Fruit fly (Drosophila melanogaster) whole organism, embryonic: ENCODE results near the gene msd1.
A peak's percentile ranks its signal among the peaks of the same experiment; 100 is the strongest.

Experiments
- Ada2b ChIP-seq: fragments of 200-800 bp; sonication (Bioruptor generic); IDR thresholded peaks from 2 replicates; pipeline ENCODE4 v1.3.6; 2022; ENCODE audit warnings: missing biosample characterization, missing genetic modification characterization
- Adf1 ChIP-seq: fragments of 200-800 bp; sonication (Bioruptor generic); IDR thresholded peaks from 2 replicates; pipeline ENCODE4 v1.3.6; 2022; ENCODE audit warnings: missing biosample characterization, missing genetic modification characterization
- Atf-2 ChIP-seq: fragments of 200-800 bp; sonication (Bioruptor generic); optimal IDR thresholded peaks from 2 replicates; lab custom pipeline; 2016; ENCODE audit warnings: missing biosample characterization, missing genetic modification characterization
- Bdp1 ChIP-seq: fragments of 200-800 bp; sonication (Bioruptor generic); optimal IDR thresholded peaks from 3 replicates; lab custom pipeline; 2016; ENCODE audit warnings: missing biosample characterization, missing genetic modification characterization
- CG11085 ChIP-seq: fragments of 200-800 bp; sonication (Bioruptor generic); IDR thresholded peaks from 2 replicates; pipeline ENCODE4 v1.3.6; 2022; ENCODE audit warnings: missing biosample characterization, missing genetic modification characterization
- CG11504 ChIP-seq: fragments of 200-800 bp; sonication (Bioruptor generic); optimal IDR thresholded peaks from 3 replicates; lab custom pipeline; 2019; ENCODE audit warnings: missing biosample characterization, mild to moderate bottlenecking, missing genetic modification characterization, moderate library complexity
- CG11695 ChIP-seq: fragments of 200-800 bp; sonication (Bioruptor generic); IDR thresholded peaks from 3 replicates; pipeline ENCODE4 v1.3.6; 2022; ENCODE audit warnings: missing biosample characterization, missing genetic modification characterization
- CG13296 ChIP-seq: fragments of 200-800 bp; sonication (Bioruptor generic); optimal IDR thresholded peaks from 3 replicates; lab custom pipeline; 2018; ENCODE audit warnings: missing biosample characterization, mild to moderate bottlenecking, missing genetic modification characterization
- CG1647 ChIP-seq: fragments of 200-800 bp; sonication (Bioruptor generic); optimal IDR thresholded peaks from 3 replicates; lab custom pipeline; 2016; ENCODE audit warnings: missing biosample characterization, missing genetic modification characterization
- CG1832 ChIP-seq: fragments of 200-800 bp; sonication (Bioruptor generic); optimal IDR thresholded peaks from 2 replicates; lab custom pipeline; 2017; ENCODE audit warnings: missing biosample characterization, mild to moderate bottlenecking, missing genetic modification characterization, inconsistent platforms
- CG2678 ChIP-seq: fragments of 200-800 bp; sonication (Bioruptor generic); optimal IDR thresholded peaks from 3 replicates; lab custom pipeline; 2019; ENCODE audit warnings: missing biosample characterization, mild to moderate bottlenecking, missing genetic modification characterization, moderate library complexity
- CG30403 ChIP-seq: fragments of 200-800 bp; sonication (Bioruptor generic); optimal IDR thresholded peaks from 3 replicates; lab custom pipeline; 2016; ENCODE audit warnings: missing biosample characterization, missing genetic modification characterization
- CG31224 ChIP-seq: fragments of 200-800 bp; sonication (Bioruptor generic); IDR thresholded peaks from 2 replicates; pipeline ENCODE4 v1.3.6; 2022; ENCODE audit warnings: missing biosample characterization, missing genetic modification characterization
- CG31441 ChIP-seq: fragments of 200-800 bp; sonication (Bioruptor generic); IDR thresholded peaks from 2 replicates; pipeline ENCODE4 v1.3.6; 2022; ENCODE audit warnings: missing biosample characterization, missing genetic modification characterization
- CG34376 ChIP-seq: fragments of 200-800 bp; sonication (Bioruptor generic); optimal IDR thresholded peaks from 2 replicates; lab custom pipeline; 2018; ENCODE audit warnings: missing biosample characterization, mild to moderate bottlenecking, missing genetic modification characterization
- CG4424 ChIP-seq: fragments of 200-800 bp; sonication (Bioruptor generic); optimal IDR thresholded peaks from 3 replicates; lab custom pipeline; 2016; ENCODE audit warnings: missing biosample characterization, missing genetic modification characterization
- CG5180 ChIP-seq: fragments of 200-800 bp; sonication (Bioruptor generic); optimal IDR thresholded peaks from 3 replicates; lab custom pipeline; 2017; ENCODE audit warnings: missing biosample characterization, missing genetic modification characterization, mild to moderate bottlenecking, moderate library complexity, missing genetic modification reagents
- CG7928 ChIP-seq: fragments of 200-800 bp; sonication (Bioruptor generic); optimal IDR thresholded peaks from 2 replicates; lab custom pipeline; 2017; ENCODE audit warnings: missing biosample characterization, mild to moderate bottlenecking, missing genetic modification characterization
- D19A ChIP-seq: fragments of 200-800 bp; optimal IDR thresholded peaks from 3 replicates; lab custom pipeline; 2019; ENCODE audit warnings: missing biosample characterization, mild to moderate bottlenecking, missing genetic modification characterization, moderate library complexity
- Dad ChIP-seq: fragments of 200-800 bp; sonication (Bioruptor generic); optimal IDR thresholded peaks from 3 replicates; lab custom pipeline; 2016; ENCODE audit warnings: missing biosample characterization, missing genetic modification characterization
- Deaf1 ChIP-seq: fragments of 200-800 bp; optimal IDR thresholded peaks from 3 replicates; lab custom pipeline; 2019; ENCODE audit warnings: missing biosample characterization, mild to moderate bottlenecking, missing genetic modification characterization, moderate library complexity
- Dip3 ChIP-seq: fragments of 200-800 bp; sonication (Bioruptor generic); optimal IDR thresholded peaks from 3 replicates; lab custom pipeline; 2016; ENCODE audit warnings: missing biosample characterization, missing genetic modification characterization
- Doc3 ChIP-seq: fragments of 200-800 bp; sonication (Bioruptor generic); IDR thresholded peaks from 3 replicates; pipeline ENCODE4 v1.3.6; 2022; ENCODE audit warnings: missing biosample characterization, missing genetic modification characterization; ENCODE audit not compliant: partially characterized antibody
- Dp ChIP-seq: fragments of 200-800 bp; sonication (Bioruptor generic); optimal IDR thresholded peaks from 2 replicates; lab custom pipeline; 2018; ENCODE audit warnings: missing biosample characterization, mild to moderate bottlenecking, missing genetic modification characterization, moderate library complexity
- Dref ChIP-seq: fragments of 200-800 bp; sonication (Bioruptor generic); IDR thresholded peaks from 2 replicates; pipeline ENCODE4 v1.3.6; 2022; ENCODE audit warnings: missing biosample characterization, missing genetic modification characterization
- Ets97D ChIP-seq: fragments of 200-800 bp; sonication (Bioruptor generic); optimal IDR thresholded peaks from 3 replicates; lab custom pipeline; 2016; ENCODE audit warnings: missing biosample characterization, missing genetic modification characterization
- HHEX ChIP-seq: fragments of 200-800 bp; sonication (Bioruptor generic); optimal IDR thresholded peaks from 3 replicates; lab custom pipeline; 2017; ENCODE audit warnings: missing biosample characterization, mild to moderate bottlenecking, missing genetic modification characterization, missing genetic modification reagents
- HmgD ChIP-seq: fragments of 200-800 bp; sonication (Bioruptor generic); optimal IDR thresholded peaks from 3 replicates; lab custom pipeline; 2016; ENCODE audit warnings: missing biosample characterization, missing genetic modification characterization
- HmgZ ChIP-seq: fragments of 200-800 bp; sonication (Bioruptor generic); optimal IDR thresholded peaks from 2 replicates; lab custom pipeline; 2018; ENCODE audit warnings: missing biosample characterization, mild to moderate bottlenecking, missing genetic modification characterization
- Jarid2 ChIP-seq: fragments of 200-800 bp; sonication (Bioruptor generic); optimal IDR thresholded peaks from 3 replicates; lab custom pipeline; 2017; ENCODE audit warnings: mild to moderate bottlenecking, missing biosample characterization, missing genetic modification reagents, missing genetic modification characterization
- Lhr ChIP-seq: fragments of 200-800 bp; sonication (Bioruptor generic); optimal IDR thresholded peaks from 3 replicates; lab custom pipeline; 2017; ENCODE audit warnings: mild to moderate bottlenecking, missing biosample characterization, missing genetic modification reagents, missing genetic modification characterization
- Mes4 ChIP-seq: fragments of 200-800 bp; sonication (Bioruptor generic); optimal IDR thresholded peaks from 2 replicates; lab custom pipeline; 2016; ENCODE audit warnings: missing biosample characterization, missing genetic modification characterization
- Myb ChIP-seq: fragments of 200-800 bp; sonication (Bioruptor generic); optimal IDR thresholded peaks from 2 replicates; lab custom pipeline; 2016; ENCODE audit warnings: missing biosample characterization, missing genetic modification characterization
- Nf-YA ChIP-seq: fragments of 200-800 bp; sonication (Bioruptor generic); IDR thresholded peaks from 2 replicates; pipeline ENCODE4 v1.3.6; 2022; ENCODE audit warnings: missing biosample characterization, missing genetic modification characterization
- Nf-YB ChIP-seq: fragments of 200-800 bp; sonication (Bioruptor generic); optimal IDR thresholded peaks from 3 replicates; lab custom pipeline; 2019; ENCODE audit warnings: missing biosample characterization, mild to moderate bottlenecking, missing genetic modification characterization, moderate library complexity
- Poxn ChIP-seq: fragments of 200-800 bp; sonication (Bioruptor generic); IDR thresholded peaks from 2 replicates; pipeline ENCODE4 v1.3.6; 2022; ENCODE audit warnings: missing biosample characterization, missing genetic modification characterization
- Sin3A ChIP-seq: fragments of >200 bp; optimal IDR thresholded peaks from 2 replicates; lab custom pipeline; 2018
- Xrp1 ChIP-seq: fragments of 200-800 bp; sonication (Bioruptor generic); IDR thresholded peaks from 2 replicates; pipeline ENCODE4 v1.3.6; 2022; ENCODE audit warnings: missing biosample characterization, missing genetic modification characterization
- bbx ChIP-seq: fragments of 200-800 bp; sonication (Bioruptor generic); IDR thresholded peaks from 2 replicates; pipeline ENCODE4 v1.3.6; 2022; ENCODE audit warnings: missing biosample characterization, missing genetic modification characterization; ENCODE audit not compliant: partially characterized antibody
- cad ChIP-seq: fragments of >200 bp; optimal IDR thresholded peaks from 2 replicates; lab custom pipeline; 2017; ENCODE audit warnings: missing biosample characterization, missing genetic modification characterization
- chif ChIP-seq, 2 experiments: fragments of 200-800 bp; sonication (Bioruptor generic); optimal IDR thresholded peaks; 3 replicates each; lab custom pipeline; 2016; ENCODE audit warnings: missing biosample characterization in 2 of 2, missing genetic modification characterization in 2 of 2
- croc ChIP-seq: fragments of 200-800 bp; sonication (Bioruptor generic); conservative IDR thresholded peaks from 3 replicates; pipeline ENCODE4 v1.3.6; 2022; ENCODE audit warnings: missing biosample characterization, missing genetic modification characterization
- fru ChIP-seq: fragments of >200 bp; optimal IDR thresholded peaks from 2 replicates; lab custom pipeline; 2017
- lov ChIP-seq, 2 experiments: fragments of 200-800 bp in 1 of 2; fragments of >200 bp in 1 of 2; sonication (Bioruptor generic) in 1 of 2; IDR thresholded peaks in 1 of 2; optimal IDR thresholded peaks in 1 of 2; 2 replicates in 1 of 2; 3 replicates in 1 of 2; pipeline versions ENCODE4 v1.3.6 to Lab custom; 2017 to 2022; ENCODE audit warnings: missing biosample characterization in 1 of 2, missing genetic modification characterization in 1 of 2
- pita ChIP-seq: fragments of 200-800 bp; sonication (Bioruptor generic); optimal IDR thresholded peaks from 2 replicates; lab custom pipeline; 2017; ENCODE audit warnings: missing biosample characterization, mild to moderate bottlenecking, missing genetic modification characterization
- pnt ChIP-seq: fragments of 200-800 bp; sonication (Bioruptor generic); optimal IDR thresholded peaks from 3 replicates; lab custom pipeline; 2016; ENCODE audit warnings: missing biosample characterization, missing genetic modification characterization
- pros ChIP-seq: fragments of 200-800 bp; sonication (Bioruptor generic); optimal IDR thresholded peaks from 3 replicates; lab custom pipeline; 2019; ENCODE audit warnings: missing biosample characterization, mild to moderate bottlenecking, missing genetic modification characterization, moderate library complexity
- psq ChIP-seq: fragments of 200-800 bp; sonication (Bioruptor generic); optimal IDR thresholded peaks from 2 replicates; lab custom pipeline; 2017; ENCODE audit warnings: missing biosample characterization, missing genetic modification characterization
- ranshi ChIP-seq: fragments of 200-800 bp; sonication (Bioruptor generic); IDR thresholded peaks from 2 replicates; pipeline ENCODE4 v1.3.6; 2022; ENCODE audit warnings: missing biosample characterization, missing genetic modification characterization
- sens ChIP-seq: fragments of 200-800 bp; sonication (Bioruptor generic); peaks from one replicate; lab custom pipeline; 2016; ENCODE audit warnings: missing biosample characterization, missing genetic modification characterization
- twi ChIP-seq: fragments of 200-800 bp; optimal IDR thresholded peaks from 2 replicates; lab custom pipeline; 2019; ENCODE audit warnings: missing biosample characterization, mild to moderate bottlenecking, missing genetic modification characterization, moderate library complexity
- wek ChIP-seq: fragments of 200-800 bp; sonication (Bioruptor generic); optimal IDR thresholded peaks from 3 replicates; lab custom pipeline; 2018; ENCODE audit warnings: missing biosample characterization, mild to moderate bottlenecking, missing genetic modification characterization, moderate library complexity

msd1 gene

DNA sequence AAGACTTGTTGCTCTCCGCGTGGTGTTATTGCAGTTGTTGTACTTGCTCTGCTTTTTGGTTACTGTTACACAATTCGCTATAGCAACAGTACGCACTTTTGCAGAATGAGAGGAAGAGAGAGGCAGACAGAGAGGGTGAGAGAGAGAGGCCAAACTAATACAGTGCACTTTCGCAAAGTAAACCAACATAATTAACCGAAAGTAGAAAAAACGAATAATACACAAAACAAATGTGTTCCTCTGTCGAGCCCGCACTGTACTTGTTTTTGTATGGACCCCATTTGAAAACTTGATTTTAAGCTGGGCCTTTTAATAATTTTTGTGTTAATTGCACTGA lies 3.9 kb downstream of the msd1 start (continued):
- TF ChIP-seq CG11085: peak; percentile 37; the same call in 1 of the 2 replicates
- TF ChIP-seq CG34376 (GFP tag; lab: Kevin White, UChicago): no peak
- TF ChIP-seq Nf-YB (GFP tag; lab: Kevin White, UChicago): no peak
- peak; percentile 55 for TF ChIP-seq CG13296 (GFP tag; lab: Kevin White, UChicago)
- TF ChIP-seq Dip3 (GFP tag; lab: Kevin White, UChicago): no peak
- no peak for TF ChIP-seq wek (GFP tag; lab: Kevin White, UChicago)
- peak; percentile 54; the same call in 1 of the 2 replicates for TF ChIP-seq ranshi (GFP tag; lab: Robert Waterston, UW)
- no peak for TF ChIP-seq Dp (GFP tag; lab: Kevin White, UChicago)
- TF ChIP-seq CG5180: no peak
- no peak for TF ChIP-seq lov (optimal IDR thresholded peaks at IDR 0.05; lab: Kevin White, UChicago)
- 0 out of 3 replicates have a peak, but pooled peaks have one; percentile 27 for TF ChIP-seq lov (GFP tag; IDR thresholded peaks at IDR 0.05; lab: Robert Waterston, UW)
- peak; percentile 49 for TF ChIP-seq CG1647
- TF ChIP-seq CG1832 (GFP tag; lab: Kevin White, UChicago): no peak
- TF ChIP-seq Bdp1 (GFP tag; lab: Kevin White, UChicago): no peak
- TF ChIP-seq CG31224 (GFP tag; lab: Robert Waterston, UW): peak; percentile 54
- peak; percentile 29 for TF ChIP-seq CG30403 (GFP tag; lab: Kevin White, UChicago)
- 0 out of 3 replicates have a peak, but pooled peaks have one; percentile 33 for TF ChIP-seq CG11695 (GFP tag; lab: Robert Waterston, UW)
- TF ChIP-seq Poxn (GFP tag; lab: Robert Waterston, UW): no peak
- TF ChIP-seq CG31441 (GFP tag; lab: Robert Waterston, UW): no peak
- no peak for TF ChIP-seq D19A (tag; lab: Kevin White, UChicago)
- peak; percentile 39 for TF ChIP-seq CG2678 (tag; lab: Kevin White, UChicago)
- TF ChIP-seq HmgZ: no peak
- TF ChIP-seq cad (GFP tag; lab: Kevin White, UChicago): no peak
- no peak for TF ChIP-seq Deaf1 (tag; lab: Kevin White, UChicago)
- TF ChIP-seq Ada2b (GFP tag; lab: Robert Waterston, UW): peak; percentile 71
- TF ChIP-seq bbx (GFP tag; lab: Robert Waterston, UW): no peak
- no peak for TF ChIP-seq Jarid2 (GFP tag; lab: Kevin White, UChicago)
- TF ChIP-seq CG11504 (tag; lab: Kevin White, UChicago): no peak
- no peak for TF ChIP-seq CG4424 (GFP tag; lab: Kevin White, UChicago)
- TF ChIP-seq Dref: no peak
- TF ChIP-seq fru (lab: Kevin White, UChicago): no peak
- TF ChIP-seq HmgD: no peak
- no peak for TF ChIP-seq chif (GFP tag; optimal IDR thresholded peaks at IDR 0.05; lab: Kevin White, UChicago)
- no peak for TF ChIP-seq Sin3A (lab: Kevin White, UChicago)
- TF ChIP-seq Lhr (GFP tag; lab: Kevin White, UChicago): no peak
- no peak for TF ChIP-seq HHEX (GFP tag; lab: Kevin White, UChicago)
- peak; percentile 49 for TF ChIP-seq Atf-2
- no peak for TF ChIP-seq Ets97D (GFP tag; lab: Kevin White, UChicago)
- TF ChIP-seq psq (GFP tag; lab: Kevin White, UChicago): no peak
- no peak for TF ChIP-seq Dad (GFP tag; lab: Kevin White, UChicago)
- TF ChIP-seq sens: peak; percentile 10
- no peak for TF ChIP-seq CG7928 (GFP tag; lab: Kevin White, UChicago)
- TF ChIP-seq Xrp1 (GFP tag; lab: Robert Waterston, UW): peak; percentile 70
- TF ChIP-seq Myb (GFP tag; lab: Kevin White, UChicago): no peak
- no peak for TF ChIP-seq pita (GFP tag; lab: Kevin White, UChicago)
- TF ChIP-seq pnt (GFP tag; lab: Kevin White, UChicago): peak; percentile 37
- TF ChIP-seq croc (GFP tag; lab: Robert Waterston, UW): no peak
- TF ChIP-seq Adf1 (GFP tag; lab: Robert Waterston, UW): peak; percentile 9; the same call in 1 of the 2 replicates
- no peak for TF ChIP-seq Nf-YA (GFP tag; lab: Robert Waterston, UW)
- no peak for TF ChIP-seq pros (GFP tag; lab: Kevin White, UChicago)
- no peak for TF ChIP-seq twi
- no peak for TF ChIP-seq Doc3
- no peak for TF ChIP-seq Mes4 (GFP tag; lab: Kevin White, UChicago)
